Worm (Caenorhabditis elegans): ENCODE data around the gene F52B11.5.

DNA sequence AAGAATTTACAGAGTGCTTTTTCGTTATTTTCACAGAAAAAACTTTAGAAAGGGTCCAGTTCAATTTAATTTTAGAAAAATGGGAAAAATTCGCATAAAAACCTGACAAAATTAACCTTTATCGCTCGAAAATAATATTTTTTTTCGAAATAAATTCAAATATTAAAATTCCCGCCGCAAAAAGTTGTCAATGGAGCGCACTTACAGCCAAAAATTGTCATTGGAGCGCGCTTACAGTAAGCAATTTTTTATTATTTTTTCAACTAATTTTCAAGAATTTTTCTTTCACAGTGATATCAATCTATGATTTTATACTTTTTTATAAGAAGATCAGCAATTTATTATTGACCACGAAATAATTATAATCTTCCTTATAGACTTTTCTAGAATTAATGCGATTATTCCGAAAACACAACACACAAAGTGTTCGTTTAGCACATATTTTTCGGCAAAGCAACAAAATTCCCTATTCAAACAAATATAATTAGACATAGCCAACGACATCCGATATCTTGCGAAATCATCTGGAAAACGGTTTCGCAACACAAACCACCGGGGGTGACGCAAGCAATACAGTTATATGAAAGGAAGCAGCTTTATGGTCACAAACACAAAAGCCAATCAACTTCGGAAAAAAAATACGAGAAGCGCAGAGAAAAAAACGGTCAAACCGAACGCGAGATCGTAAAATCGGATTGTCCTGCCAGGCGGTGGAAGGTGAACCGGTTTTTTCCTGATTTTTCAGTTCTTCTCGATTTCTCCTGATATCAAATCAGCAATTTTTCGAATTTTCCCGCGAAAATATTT lies 32.6 kb downstream of the F52B11.5 start:
- TF ChIP-seq zip-8 (tag; optimal IDR thresholded peaks at IDR 0.05): peak; percentile 25
- TF ChIP-seq nhr-2 (tag; optimal IDR thresholded peaks at IDR 0.05): no peak
- no peak for TF ChIP-seq pha-4 (tag; optimal IDR thresholded peaks at IDR 0.05)
- no peak for TF ChIP-seq nhr-237 (tag; optimal IDR thresholded peaks at IDR 0.05)
- no peak for TF ChIP-seq nhr-28 (tag; optimal IDR thresholded peaks at IDR 0.05)
- TF ChIP-seq lin-32 (GFP tag; optimal IDR thresholded peaks at IDR 0.05): no peak
- TF ChIP-seq ces-1 (GFP tag; optimal IDR thresholded peaks at IDR 0.05): no peak
- no peak for TF ChIP-seq unc-39 (tag; optimal IDR thresholded peaks at IDR 0.05)
- TF ChIP-seq nhr-76 (tag; optimal IDR thresholded peaks at IDR 0.05): no peak
- no peak for TF ChIP-seq blmp-1 (tag; optimal IDR thresholded peaks at IDR 0.05)
- TF ChIP-seq hlh-1 (tag; optimal IDR thresholded peaks at IDR 0.05): no peak
- TF ChIP-seq unc-62 (GFP tag; optimal IDR thresholded peaks at IDR 0.05): no peak
- no peak for TF ChIP-seq elt-3 (tag; optimal IDR thresholded peaks at IDR 0.05)

Data from whole organism, mixed stage, embryonic.